Worm (Caenorhabditis elegans): Measurements from ENCODE around the gene spig-4.
"Not testable (repeated sequence)": the region's sequence is repeated elsewhere in the genome, so short reads cannot be mapped to it uniquely, and the experiment has no call there.

- TF ChIP-seq ceh-16 (tag; optimal IDR thresholded peaks at IDR 0.05); ceh-82 (tag; optimal IDR thresholded peaks at IDR 0.05); elt-3 (tag; optimal IDR thresholded peaks at IDR 0.05); ama-1 (optimal IDR thresholded peaks at IDR 0.05); nhr-76 (tag; optimal IDR thresholded peaks at IDR 0.05); nhr-11 (tag; optimal IDR thresholded peaks at IDR 0.05); fkh-2 (tag; optimal IDR thresholded peaks at IDR 0.05); nfya-1 (tag; optimal IDR thresholded peaks at IDR 0.05; ENCODE audit: insufficient read depth); nhr-237 (tag; optimal IDR thresholded peaks at IDR 0.05): not testable (repeated sequence)
Observed at ce11 chrV:14309632-14310031, 3.0 kb upstream of the spig-4 start, which contains the start of gene F14D7.14.
